Fruit fly (Drosophila melanogaster): ENCODE results near the gene wkd.

Gene wkd

DNA sequence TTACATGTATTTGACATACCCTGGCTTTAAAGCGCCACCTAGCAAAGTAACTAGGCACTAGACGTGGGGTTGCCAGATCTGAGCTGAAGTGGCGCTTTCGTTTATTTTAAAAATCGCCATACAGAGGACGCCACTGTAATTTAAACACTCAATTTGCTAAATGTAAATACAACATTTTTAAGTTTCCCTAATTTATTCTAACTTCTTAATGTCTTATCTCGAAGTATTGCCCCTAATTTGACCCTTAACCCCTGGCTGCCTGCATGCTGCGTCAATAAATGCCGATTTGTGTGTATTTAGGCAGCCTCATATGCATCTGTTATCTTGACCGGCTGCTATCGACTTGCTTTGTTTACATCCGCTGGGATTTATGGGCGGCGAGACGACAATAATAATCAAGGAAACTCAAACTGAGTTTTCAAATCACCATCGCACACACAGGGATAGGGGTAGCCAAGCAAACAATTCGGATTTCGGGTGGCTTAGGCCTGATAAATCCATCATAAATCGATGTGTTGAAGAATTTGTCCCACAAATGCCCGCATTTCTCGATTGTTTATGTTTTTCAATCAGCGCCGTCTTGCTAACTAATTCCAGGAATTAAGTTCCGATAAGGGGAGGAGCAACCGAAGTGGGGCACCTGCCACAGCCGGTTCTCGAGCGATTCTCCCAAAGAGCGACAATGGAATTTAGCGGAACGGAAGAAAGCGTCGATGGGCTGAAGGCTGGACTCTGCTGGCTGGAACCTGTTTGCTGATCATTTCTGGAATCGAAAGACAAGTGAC lies 32.1 kb downstream of the wkd start (continued):
- no peak for TF ChIP-seq CG30020 (tag; optimal IDR thresholded peaks at IDR 0.05)
- TF ChIP-seq CG1024 (GFP tag; IDR thresholded peaks at IDR 0.05): peak; percentile 51; the same call in 1 of the 2 replicates
- peak; percentile 3 for TF ChIP-seq repo (GFP tag; optimal IDR thresholded peaks at IDR 0.05)
- no peak for TF ChIP-seq MTF-1 (GFP tag; optimal IDR thresholded peaks at IDR 0.05; ENCODE audit: borderline replicate concordance)
- TF ChIP-seq CG4707 (GFP tag; optimal IDR thresholded peaks at IDR 0.05): no peak
- peak; percentile 41 for TF ChIP-seq CG17359 (tag; optimal IDR thresholded peaks at IDR 0.05)
- peak; percentile 52 for TF ChIP-seq cato (GFP tag; optimal IDR thresholded peaks at IDR 0.05; ENCODE audit: borderline replicate concordance)
- TF ChIP-seq CG42726 (GFP tag; IDR thresholded peaks at IDR 0.05; ENCODE audit: partially characterized antibody): peak; percentile 85
- TF ChIP-seq TFAM (GFP tag; optimal IDR thresholded peaks at IDR 0.05): no peak
- TF ChIP-seq gcm2 (GFP tag; optimal IDR thresholded peaks at IDR 0.05): peak; percentile 41
- no peak for TF ChIP-seq GATAe (GFP tag; conservative IDR thresholded peaks at IDR 0.05)
- TF ChIP-seq caup (GFP tag; optimal IDR thresholded peaks at IDR 0.05; ENCODE audit: severe bottlenecking): peak; percentile 61
- TF ChIP-seq Gug (GFP tag; IDR thresholded peaks at IDR 0.05): peak; percentile 74
- no peak for TF ChIP-seq Oaz (GFP tag; IDR thresholded peaks at IDR 0.05)
- TF ChIP-seq sug (tag; optimal IDR thresholded peaks at IDR 0.05): peak; percentile 64
- no peak for TF ChIP-seq CG8924 (tag; optimal IDR thresholded peaks at IDR 0.05)
- TF ChIP-seq Med (GFP tag): peak; percentile 97
- no peak for TF ChIP-seq Sin3A (optimal IDR thresholded peaks at IDR 0.05)
- TF ChIP-seq Stat92E (GFP tag; optimal IDR thresholded peaks at IDR 0.05): peak in 1 of 3 experiments; percentile 44
- no peak for TF ChIP-seq CG34376 (GFP tag; optimal IDR thresholded peaks at IDR 0.05)
- peak; percentile 45 for TF ChIP-seq tio (GFP tag; optimal IDR thresholded peaks at IDR 0.05)
- TF ChIP-seq CG16813 (GFP tag; IDR thresholded peaks at IDR 0.05; ENCODE audit: partially characterized antibody): peak; percentile 46; the same call in 1 of the 3 replicates
- peak; percentile 24 for TF ChIP-seq da (GFP tag; optimal IDR thresholded peaks at IDR 0.05)
- TF ChIP-seq pum (GFP tag; optimal IDR thresholded peaks at IDR 0.05): peak; percentile 49
- TF ChIP-seq gt (GFP tag; IDR thresholded peaks at IDR 0.05): 0 out of 2 replicates have a peak, but pooled peaks have one; percentile 31
- TF ChIP-seq CG4404 (GFP tag; IDR thresholded peaks at IDR 0.05): peak; percentile 45
- TF ChIP-seq Jarid2 (GFP tag; optimal IDR thresholded peaks at IDR 0.05): peak; percentile 23
- peak; percentile 21; the same call in 1 of the 3 replicates for TF ChIP-seq CG6175 (GFP tag; IDR thresholded peaks at IDR 0.05)
- no peak for TF ChIP-seq Adf1 (GFP tag; IDR thresholded peaks at IDR 0.05)
- peak; percentile 67 for TF ChIP-seq CG30403 (GFP tag; optimal IDR thresholded peaks at IDR 0.05)
- no peak for TF ChIP-seq CG17568 (GFP tag; optimal IDR thresholded peaks at IDR 0.05)
- no peak for TF ChIP-seq crc (GFP tag; optimal IDR thresholded peaks at IDR 0.05)
- peak; percentile 44 for TF ChIP-seq btn (GFP tag; optimal IDR thresholded peaks at IDR 0.05)
- no peak for TF ChIP-seq klu (GFP tag; IDR thresholded peaks at IDR 0.05)
- no peak for TF ChIP-seq corto (GFP tag; optimal IDR thresholded peaks at IDR 0.05)
- TF ChIP-seq gsb-n (tag; optimal IDR thresholded peaks at IDR 0.05): peak; percentile 21
- peak; percentile 47 for TF ChIP-seq Blimp-1 (GFP tag; optimal IDR thresholded peaks at IDR 0.05)
- peak; percentile 46 for TF ChIP-seq Hmr (GFP tag; optimal IDR thresholded peaks at IDR 0.05)
- peak; percentile 42 for TF ChIP-seq HLH54F (GFP tag; optimal IDR thresholded peaks at IDR 0.05)
- TF ChIP-seq Hand (GFP tag; optimal IDR thresholded peaks at IDR 0.05): no peak
- no peak for TF ChIP-seq dati (GFP tag; IDR thresholded peaks at IDR 0.05)
- peak; percentile 84 for TF ChIP-seq CG33213 (GFP tag; optimal IDR thresholded peaks at IDR 0.05)
- TF ChIP-seq CG12236 (GFP tag; optimal IDR thresholded peaks at IDR 0.05): no peak
- no peak for TF ChIP-seq schlank (tag; optimal IDR thresholded peaks at IDR 0.05)
- no peak for TF ChIP-seq Doc3 (GFP tag; IDR thresholded peaks at IDR 0.05; ENCODE audit: partially characterized antibody)
- peak; percentile 62 for TF ChIP-seq Atf-2 (GFP tag; optimal IDR thresholded peaks at IDR 0.05)
- TF ChIP-seq jing (GFP tag; optimal IDR thresholded peaks at IDR 0.05): no peak
- TF ChIP-seq ERR (GFP tag; optimal IDR thresholded peaks at IDR 0.05): peak; percentile 4
- no peak for TF ChIP-seq CG10147 (GFP tag; optimal IDR thresholded peaks at IDR 0.05)

Data from whole organism, embryonic.